Worm (Caenorhabditis elegans): Measurements from ENCODE around the gene rmh-2.

Gene rmh-2

DNA sequence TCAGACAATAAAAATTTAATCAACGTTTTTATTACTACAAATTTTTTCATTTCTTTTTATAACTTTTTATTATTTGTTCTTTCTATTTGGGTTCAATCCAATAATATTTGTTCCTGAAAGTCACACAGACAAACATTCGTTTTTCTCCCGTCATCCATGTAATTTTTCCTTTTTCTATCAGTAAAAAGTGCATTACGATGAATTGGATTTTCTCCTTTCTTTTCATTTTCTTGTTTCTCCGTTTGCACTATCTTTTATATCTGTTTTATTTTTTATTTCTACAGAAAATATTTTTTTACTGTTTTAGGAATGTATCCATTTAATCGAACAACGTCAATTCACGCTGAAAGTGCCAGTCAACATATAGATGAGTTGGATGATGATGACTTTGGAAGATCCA, 31.3 kb downstream of the rmh-2 start, which contains the start of gene egl-47:
TSS of gene egl-47 (plus strand) at position 301 of the 400 bp plus-strand sequence.
- no peak for TF ChIP-seq unc-62 (GFP tag; optimal IDR thresholded peaks at IDR 0.05)

- TF ChIP-seq unc-62 (GFP tag; optimal IDR thresholded peaks at IDR 0.05), result no peak
Measured at ce11 chrV:9889629-9890028, 40.9 kb downstream of the rmh-2 start, which contains the start of gene fshr-1. TSS of gene fshr-1 (plus strand) at chrV:9889837.

- no peak for TF ChIP-seq unc-62 (GFP tag; optimal IDR thresholded peaks at IDR 0.05)
Measured at ce11 chrV:9885918-9886488, 44.6 kb downstream of the rmh-2 start, which contains the start of gene clp-9. TSS of gene clp-9 (minus strand) at chrV:9885968.

- TF ChIP-seq unc-62 (GFP tag; optimal IDR thresholded peaks at IDR 0.05), result no peak
Measured at ce11 chrV:9879867-9880266, 50.7 kb downstream of the rmh-2 start, which contains the start of gene sdz-31. TSS of gene sdz-31 (plus strand) at chrV:9880167.

- no peak for TF ChIP-seq unc-62 (GFP tag; optimal IDR thresholded peaks at IDR 0.05)
Measured at ce11 chrV:9879404-9879803, 51.2 kb downstream of the rmh-2 start, which contains the start of gene srab-26. TSS of gene srab-26 (minus strand) at chrV:9879504.

Data from whole organism, dauer.